Worm (Caenorhabditis elegans): ENCODE measurements around the gene Y38E10A.24.

Gene Y38E10A.24

ce11 chrII:12670877-12671864, 7.7 kb upstream of the Y38E10A.24 start:
- TF ChIP-seq flt-1 (GFP tag; IDR thresholded peaks at IDR 0.05) (peak; percentile 24; the same call in 1 of the 2 replicates), T22C8.4 (GFP tag; IDR thresholded peaks at IDR 0.05) (peak; percentile 73), ztf-23 (GFP tag; IDR thresholded peaks at IDR 0.05) (no peak)

DNA sequence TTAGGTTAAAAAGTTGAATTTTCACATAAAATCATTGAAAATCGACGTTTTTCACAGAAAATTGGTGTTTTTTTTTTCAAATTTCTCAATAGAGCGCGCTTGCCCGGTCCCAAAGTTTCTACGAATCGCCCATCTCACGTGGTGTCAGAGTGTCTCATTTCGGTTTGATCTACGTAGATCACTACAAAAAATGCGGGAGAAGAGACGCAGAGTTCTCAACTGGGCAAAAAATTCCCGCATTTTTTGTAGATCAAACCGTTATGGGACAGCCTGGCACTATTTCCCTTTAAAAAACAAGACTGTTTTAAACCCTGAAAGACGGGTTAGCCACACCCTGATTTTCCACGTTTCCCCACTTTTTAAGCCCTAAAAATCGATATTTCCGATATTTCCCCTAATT, 6.9 kb upstream of the Y38E10A.24 start:
- no peak for TF ChIP-seq ztf-23 (GFP tag; IDR thresholded peaks at IDR 0.05)
- no peak for TF ChIP-seq tab-1 (GFP tag; IDR thresholded peaks at IDR 0.05)
- TF ChIP-seq klf-2 (GFP tag; conservative IDR thresholded peaks at IDR 0.05): no peak
- TF ChIP-seq ref-1 (GFP tag; conservative IDR thresholded peaks at IDR 0.05): no peak
- no peak for TF ChIP-seq cog-1 (tag; optimal IDR thresholded peaks at IDR 0.05)
- no peak for TF ChIP-seq T22C8.4 (GFP tag; IDR thresholded peaks at IDR 0.05)
- TF ChIP-seq ztf-29 (GFP tag; IDR thresholded peaks at IDR 0.05): no peak
- TF ChIP-seq flt-1 (GFP tag; IDR thresholded peaks at IDR 0.05): no peak
- TF ChIP-seq med-1 (GFP tag; optimal IDR thresholded peaks at IDR 0.05; ENCODE audit: insufficient read depth): no peak

DNA sequence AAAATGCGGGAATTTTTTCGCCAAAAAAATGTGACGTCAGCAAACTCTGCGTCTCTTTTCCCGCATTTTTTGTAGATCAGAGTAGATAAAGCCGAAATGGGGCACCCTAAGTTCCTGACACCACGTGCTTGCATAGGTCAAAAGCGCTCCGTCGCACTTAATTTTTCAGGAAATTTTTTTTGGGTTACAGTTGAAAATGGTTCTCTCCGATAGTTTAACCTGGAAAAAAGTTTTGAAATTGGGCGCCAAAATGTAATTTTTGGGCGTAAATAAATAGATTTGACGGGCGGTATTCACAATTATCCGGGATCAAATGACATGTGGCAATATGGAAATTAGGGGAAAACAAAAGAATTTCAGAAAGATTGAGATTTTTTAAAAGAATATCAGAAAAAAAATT, 6.3 kb upstream of the Y38E10A.24 start:
- TF ChIP-seq ref-1 (GFP tag; conservative IDR thresholded peaks at IDR 0.05): no peak
- TF ChIP-seq klf-2 (GFP tag; conservative IDR thresholded peaks at IDR 0.05): no peak
- TF ChIP-seq cog-1 (tag; optimal IDR thresholded peaks at IDR 0.05): no peak
- no peak for TF ChIP-seq ztf-29 (GFP tag; IDR thresholded peaks at IDR 0.05)
- TF ChIP-seq tab-1 (GFP tag; IDR thresholded peaks at IDR 0.05): no peak
- TF ChIP-seq T22C8.4 (GFP tag; IDR thresholded peaks at IDR 0.05): no peak
- TF ChIP-seq flt-1 (GFP tag; IDR thresholded peaks at IDR 0.05): no peak
- no peak for TF ChIP-seq ztf-23 (GFP tag; IDR thresholded peaks at IDR 0.05)
- no peak for TF ChIP-seq med-1 (GFP tag; optimal IDR thresholded peaks at IDR 0.05; ENCODE audit: insufficient read depth)

ce11 chrII:12673311-12673710, 5.5 kb upstream of the Y38E10A.24 start:
- TF ChIP-seq ztf-23 (GFP tag; IDR thresholded peaks at IDR 0.05) (no peak), ztf-29 (GFP tag; IDR thresholded peaks at IDR 0.05) (no peak), klf-2 (GFP tag; conservative IDR thresholded peaks at IDR 0.05) (no peak), flt-1 (GFP tag; IDR thresholded peaks at IDR 0.05) (no peak), T22C8.4 (GFP tag; IDR thresholded peaks at IDR 0.05) (no peak), med-1 (GFP tag; optimal IDR thresholded peaks at IDR 0.05; ENCODE audit: insufficient read depth) (no peak), tab-1 (GFP tag; IDR thresholded peaks at IDR 0.05) (no peak), cog-1 (tag; optimal IDR thresholded peaks at IDR 0.05) (no peak), ref-1 (GFP tag; conservative IDR thresholded peaks at IDR 0.05) (no peak)

- TF ChIP-seq cog-1 (tag; optimal IDR thresholded peaks at IDR 0.05) (no peak), ztf-23 (GFP tag; IDR thresholded peaks at IDR 0.05) (no peak), ztf-29 (GFP tag; IDR thresholded peaks at IDR 0.05) (no peak)
Measured at ce11 chrII:12677710-12677974, 1.2 kb upstream of the Y38E10A.24 start, which contains the start of gene Y38E10A.22. Gene Y38E10A.22, minus strand, starts transcription at chrII:12677810.

ce11 chrII:12677975-12678866, 614 bp upstream of the Y38E10A.24 start:
- TF ChIP-seq T22C8.4 (GFP tag; IDR thresholded peaks at IDR 0.05) (peak; percentile 56; the same call in 1 of the 2 replicates), ztf-29 (GFP tag; IDR thresholded peaks at IDR 0.05) (no peak; the same call in 1 of the 2 replicates), flt-1 (GFP tag; IDR thresholded peaks at IDR 0.05) (peak; percentile 82), ztf-23 (GFP tag; IDR thresholded peaks at IDR 0.05) (0 out of 2 replicates have a peak, but pooled peaks have one; percentile 60), tab-1 (GFP tag; IDR thresholded peaks at IDR 0.05) (peak; percentile 74), ref-1 (GFP tag; conservative IDR thresholded peaks at IDR 0.05) (no peak), med-1 (GFP tag; optimal IDR thresholded peaks at IDR 0.05; ENCODE audit: insufficient read depth) (no peak), cog-1 (tag; optimal IDR thresholded peaks at IDR 0.05) (peak; percentile 14), klf-2 (GFP tag; conservative IDR thresholded peaks at IDR 0.05) (0 out of 2 replicates have a peak, but pooled peaks have one; percentile 55)

- TF ChIP-seq tab-1 (GFP tag; IDR thresholded peaks at IDR 0.05): no peak
- TF ChIP-seq flt-1 (GFP tag; IDR thresholded peaks at IDR 0.05): 0 out of 2 replicates have a peak, but pooled peaks have one; percentile 57
Measured at ce11 chrII:12679635-12680034, 800 bp downstream of the Y38E10A.24 start, which contains the start of the genes Y38E10A.33 and cox-10. Gene Y38E10A.33, minus strand, starts transcription at chrII:12679646. Gene cox-10, plus strand, starts transcription at chrII:12679954.

DNA sequence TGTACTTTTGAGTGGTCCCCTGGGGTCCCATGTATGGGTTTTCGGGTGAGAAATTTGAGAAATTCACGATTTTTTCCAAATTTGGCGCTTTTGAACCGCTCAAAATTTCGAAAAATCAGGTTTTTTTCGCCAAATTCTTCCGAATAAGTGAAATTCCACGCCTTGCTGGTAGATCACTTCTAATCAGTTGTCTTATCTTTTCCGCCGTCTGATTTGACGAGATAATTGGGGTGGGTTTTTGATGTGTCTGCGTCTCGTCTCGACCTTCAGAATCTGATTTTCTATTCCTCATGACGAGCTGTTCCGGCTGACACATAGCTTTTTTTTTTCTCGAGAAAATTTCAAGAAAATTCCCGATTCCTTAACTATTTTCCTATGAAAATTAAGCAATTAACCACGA, 10.5 kb downstream of the Y38E10A.24 start:
- TF ChIP-seq klf-2 (GFP tag; conservative IDR thresholded peaks at IDR 0.05): no peak
- no peak for TF ChIP-seq flt-1 (GFP tag; IDR thresholded peaks at IDR 0.05)
- no peak for TF ChIP-seq ztf-29 (GFP tag; IDR thresholded peaks at IDR 0.05)
- TF ChIP-seq ztf-23 (GFP tag; IDR thresholded peaks at IDR 0.05): no peak
- TF ChIP-seq ref-1 (GFP tag; conservative IDR thresholded peaks at IDR 0.05): no peak
- TF ChIP-seq tab-1 (GFP tag; IDR thresholded peaks at IDR 0.05): no peak
- no peak for TF ChIP-seq T22C8.4 (GFP tag; IDR thresholded peaks at IDR 0.05)
- TF ChIP-seq med-1 (GFP tag; optimal IDR thresholded peaks at IDR 0.05; ENCODE audit: insufficient read depth): no peak
- TF ChIP-seq cog-1 (tag; optimal IDR thresholded peaks at IDR 0.05): no peak

DNA sequence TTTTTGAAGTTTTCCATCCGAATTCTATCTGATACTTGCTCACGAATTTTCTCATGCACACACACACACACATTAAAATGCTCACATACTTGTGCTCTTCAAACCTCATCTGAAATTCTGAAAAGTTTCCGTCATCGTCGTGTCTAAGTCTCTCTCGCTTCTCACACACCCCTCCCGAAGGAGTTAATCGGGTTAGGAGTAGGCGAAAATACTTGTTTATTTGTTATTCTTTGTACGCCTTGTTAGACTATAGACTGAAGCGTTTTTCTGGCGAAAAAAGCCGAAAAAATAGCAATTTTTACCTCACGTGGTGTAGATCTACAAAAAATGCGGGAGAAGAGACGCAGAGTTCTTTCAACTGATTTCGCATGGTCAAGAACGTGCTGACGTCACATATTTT, 12.1 kb downstream of the Y38E10A.24 start:
- TF ChIP-seq tab-1 (GFP tag; IDR thresholded peaks at IDR 0.05) (no peak), ref-1 (GFP tag; conservative IDR thresholded peaks at IDR 0.05) (no peak), cog-1 (tag; optimal IDR thresholded peaks at IDR 0.05) (no peak)

All from whole organism, midembryonic.